Worm (Caenorhabditis elegans): ENCODE results near the gene K12B6.11.
A peak's percentile ranks its signal among the peaks of the same experiment; 100 is the strongest.

Gene K12B6.11

DNA sequence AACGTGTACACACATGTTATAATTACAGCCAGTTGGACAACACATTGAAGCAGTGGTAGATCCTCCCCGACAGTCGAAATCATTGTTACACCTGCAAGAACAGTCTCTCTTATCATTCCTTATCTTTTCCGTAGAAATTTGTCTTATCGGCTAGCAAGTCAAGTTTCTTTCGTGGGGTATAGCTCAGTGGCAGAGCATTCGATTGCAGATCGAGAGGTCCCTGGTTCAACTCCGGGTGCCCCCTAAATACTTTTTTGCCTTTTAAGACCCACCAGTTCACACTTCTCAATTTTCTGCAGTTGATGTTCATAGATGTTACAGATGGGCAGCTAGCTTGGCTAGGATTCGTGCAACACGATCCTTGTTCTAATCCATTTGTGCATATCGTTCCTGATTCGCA is 46.5 kb downstream of the K12B6.11 start:
- TF ChIP-seq ztf-4 (tag; optimal IDR thresholded peaks at IDR 0.05), result no peak
- TF ChIP-seq Y55F3AM.14 (GFP tag; optimal IDR thresholded peaks at IDR 0.05), result peak; percentile 39
- no peak for TF ChIP-seq dmd-4 (tag; optimal IDR thresholded peaks at IDR 0.05)

ce11 chrV:6336108-6336507 is 47.4 kb downstream of the K12B6.11 start, which contains the start of gene T28C12.6:
TSS of gene T28C12.6 (minus strand) at chrV:6336119.
- TF ChIP-seq skn-1 (tag; optimal IDR thresholded peaks at IDR 0.05) (no peak), snpc-4 (tag; optimal IDR thresholded peaks at IDR 0.05) (no peak), elt-3 (tag; optimal IDR thresholded peaks at IDR 0.05) (no peak)

Measured in whole organism, L2 larva.